Worm (Caenorhabditis elegans): Measurements from ENCODE around the gene rbm-26.

ce11 chrIII:5722550-5722949, 11.2 kb downstream of the rbm-26 start, which contains the start of gene wrm-1:
- no peak for TF ChIP-seq dmd-4 (tag; optimal IDR thresholded peaks at IDR 0.05)
- TF ChIP-seq nhr-6 (tag; optimal IDR thresholded peaks at IDR 0.05) = no peak
- TF ChIP-seq unc-62 (GFP tag; optimal IDR thresholded peaks at IDR 0.05) = no peak
- TF ChIP-seq nhr-25 (tag; optimal IDR thresholded peaks at IDR 0.05) = no peak
- TF ChIP-seq ama-1 (optimal IDR thresholded peaks at IDR 0.05) = no peak
- TF ChIP-seq aly-2 (tag; optimal IDR thresholded peaks at IDR 0.05) = no peak
- TF ChIP-seq skn-1 (tag; optimal IDR thresholded peaks at IDR 0.05) = no peak

All from whole organism, L2 larva.